Worm (Caenorhabditis elegans) whole organism, mixed stage, embryonic: ENCODE data around the gene acds-10.

Experiments
- M03D4.4 ChIP-seq: sonication (generic microtip); optimal IDR thresholded peaks from 2 replicates; lab custom pipeline; 2017; ENCODE audit warnings: mild to moderate bottlenecking, missing genetic modification characterization, missing compliant biosample characterization
- ceh-83 ChIP-seq: fragments of 200-800 bp; sonication (Bioruptor generic); optimal IDR thresholded peaks from 2 replicates; lab custom pipeline; 2018; ENCODE audit warnings: mild to moderate bottlenecking, missing genetic modification characterization, missing compliant biosample characterization
- ces-1 ChIP-seq: fragments of 150-350 bp; optimal IDR thresholded peaks from 2 replicates; lab custom pipeline; 2014; ENCODE audit warnings: missing biosample characterization, missing genetic modification reagents, missing genetic modification characterization
- cnd-1 ChIP-seq: fragments of 200-800 bp; sonication (Bioruptor generic); optimal IDR thresholded peaks from 2 replicates; lab custom pipeline; 2018; ENCODE audit warnings: mild to moderate bottlenecking, missing genetic modification characterization, missing compliant biosample characterization
- drap-1 ChIP-seq: fragments of 200-800 bp; sonication (Bioruptor generic); optimal IDR thresholded peaks from 3 replicates; lab custom pipeline; 2018; ENCODE audit warnings: mild to moderate bottlenecking, missing genetic modification characterization, missing compliant biosample characterization
- elt-1 ChIP-seq: sonication (generic microtip); optimal IDR thresholded peaks from 2 replicates; lab custom pipeline; 2017; ENCODE audit warnings: missing genetic modification characterization, mild to moderate bottlenecking, missing compliant biosample characterization, antibody characterized with exemption, moderate library complexity, borderline replicate concordance; ENCODE audit not compliant: insufficient read depth
- lin-32 ChIP-seq: fragments of 200-800 bp; sonication (Bioruptor generic); optimal IDR thresholded peaks from 2 replicates; lab custom pipeline; 2018; ENCODE audit warnings: mild to moderate bottlenecking, missing genetic modification characterization, missing compliant biosample characterization
- mab-5 ChIP-seq: fragments of 150-350 bp; optimal IDR thresholded peaks from 2 replicates; lab custom pipeline; 2014; ENCODE audit warnings: missing biosample characterization, missing genetic modification characterization
- mep-1 ChIP-seq: fragments of 150-350 bp; optimal IDR thresholded peaks from 2 replicates; lab custom pipeline; 2017; ENCODE audit warnings: missing biosample characterization, missing genetic modification reagents, missing genetic modification characterization, inconsistent platforms
- mls-2 ChIP-seq: sonication (generic microtip); optimal IDR thresholded peaks from 2 replicates; lab custom pipeline; 2016; ENCODE audit warnings: mild to moderate bottlenecking, missing genetic modification characterization, moderate library complexity, missing compliant biosample characterization
- nhr-12 ChIP-seq: fragments of 150-350 bp; optimal IDR thresholded peaks from 2 replicates; lab custom pipeline; 2014; ENCODE audit warnings: missing biosample characterization, missing genetic modification characterization
- nhr-237 ChIP-seq: fragments of 150-350 bp; optimal IDR thresholded peaks from 2 replicates; lab custom pipeline; 2014; ENCODE audit warnings: missing biosample characterization, missing genetic modification characterization
- snpc-4 ChIP-seq: fragments of 150-350 bp; optimal IDR thresholded peaks from 2 replicates; lab custom pipeline; 2014; ENCODE audit warnings: missing biosample characterization, missing genetic modification characterization
- unc-120 ChIP-seq: sonication (generic microtip); optimal IDR thresholded peaks from 2 replicates; lab custom pipeline; 2017; ENCODE audit warnings: missing genetic modification characterization, missing compliant biosample characterization; ENCODE audit not compliant: poor library complexity, severe bottlenecking
- unc-62 ChIP-seq: fragments of 150-350 bp; optimal IDR thresholded peaks from 2 replicates; lab custom pipeline; 2014; ENCODE audit warnings: missing biosample characterization, missing genetic modification reagents, missing genetic modification characterization

Gene acds-10

DNA sequence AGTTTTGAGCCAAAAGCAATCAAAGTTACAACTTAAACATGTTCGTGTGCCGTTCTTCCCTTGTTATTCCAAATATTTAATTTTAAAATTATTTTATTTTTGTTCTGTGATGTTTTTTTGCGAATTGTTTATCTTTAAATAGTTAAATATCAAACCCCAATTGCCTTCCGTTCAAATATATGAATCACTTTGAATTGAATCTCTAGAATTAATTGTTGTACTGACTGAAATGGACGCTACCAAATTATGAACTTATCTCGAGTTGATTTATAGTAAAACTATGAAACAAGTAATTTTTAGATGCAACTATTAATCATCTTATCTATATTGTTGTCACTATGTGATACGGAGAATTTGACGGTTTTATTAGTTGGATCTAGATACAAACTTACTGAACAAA is 44.4 kb downstream of the acds-10 start, which contains the start of gene ZC250.2:
Gene ZC250.2, plus strand, starts transcription at position 301 of the 400 bp plus-strand sequence.
- TF ChIP-seq ces-1 (GFP tag; lab: Kevin White, UChicago) (no peak), mab-5 (tag; lab: Kevin White, UChicago) (no peak), nhr-12 (tag; lab: Kevin White, UChicago) (no peak), unc-120 (tag; lab: Kevin White, UChicago) (no peak), cnd-1 (tag; lab: Kevin White, UChicago) (no peak), ceh-83 (GFP tag; lab: Kevin White, UChicago) (no peak), lin-32 (GFP tag; lab: Kevin White, UChicago) (no peak), mls-2 (tag; lab: Kevin White, UChicago) (no peak), nhr-237 (tag; lab: Kevin White, UChicago) (no peak), unc-62 (GFP tag; lab: Kevin White, UChicago) (no peak)
- TF ChIP-seq, all 35 proteins: peak for 0

DNA sequence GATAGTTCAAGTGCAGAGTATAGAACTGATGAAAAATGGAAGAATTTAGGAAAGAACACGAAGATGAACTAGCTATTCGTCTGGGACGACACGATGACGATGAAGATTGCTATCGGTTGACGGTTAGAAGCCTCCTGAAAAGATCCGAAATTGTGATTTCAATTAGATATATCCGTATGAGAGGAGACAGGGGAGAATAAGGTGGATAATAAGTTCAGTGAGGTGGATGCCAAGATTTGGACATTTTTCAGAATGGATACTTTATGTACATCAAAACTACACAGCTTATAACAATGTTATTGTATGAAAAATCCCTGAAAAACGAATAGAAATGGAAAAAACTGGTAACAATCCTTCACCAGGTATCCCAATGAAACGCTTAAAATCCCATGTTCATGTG is 50.5 kb downstream of the acds-10 start, which contains the start of gene nstp-3:
Gene nstp-3, minus strand, starts transcription at position 101 of the 400 bp plus-strand sequence.
- TF ChIP-seq elt-1 (tag; lab: Kevin White, UChicago) (peak; percentile 9), M03D4.4 (tag; lab: Kevin White, UChicago) (no peak)

- no peak for TF ChIP-seq drap-1 (GFP tag; lab: Kevin White, UChicago)
- no peak for TF ChIP-seq mep-1 (tag; lab: Kevin White, UChicago)
- TF ChIP-seq snpc-4 (tag; lab: Kevin White, UChicago): no peak
Measured at ce11 chrV:5799373-5799772, 51.8 kb downstream of the acds-10 start, which contains the start of gene cyn-17. cyn-17 (plus strand) TSS chrV:5799673.
